Worm (Caenorhabditis elegans): ENCODE results near the gene dpyd-1.

- TF ChIP-seq somi-1 (GFP tag; optimal IDR thresholded peaks at IDR 0.05) (no peak), sea-2 (GFP tag; IDR thresholded peaks at IDR 0.05) (no peak), him-1 (tag; optimal IDR thresholded peaks at IDR 0.05) (no peak), ama-1 (optimal IDR thresholded peaks at IDR 0.05) (no peak), ama-1 (GFP tag; optimal IDR thresholded peaks at IDR 0.05) (no peak), F33H1.4 (GFP tag; IDR thresholded peaks at IDR 0.05) (no peak), ZK185.1 (tag; optimal IDR thresholded peaks at IDR 0.05; ENCODE audit: poor library complexity, severe bottlenecking) (no peak), nfya-2 (GFP tag; IDR thresholded peaks at IDR 0.05) (no peak), hrde-1 (tag; optimal IDR thresholded peaks at IDR 0.05; ENCODE audit: borderline replicate concordance) (no peak), lsl-1 (GFP tag; optimal IDR thresholded peaks at IDR 0.05) (no peak)
These were observed 47.8 kb downstream of the dpyd-1 start for ce11 chrX:5515459-5515858.

All from whole organism, young adult.